Fruit fly (Drosophila melanogaster) whole organism, prepupa: ENCODE data around the gene Bub1.

Experiments
- Blimp-1 ChIP-seq: fragments of 200-800 bp; sonication (Bioruptor generic); optimal IDR thresholded peaks from 3 replicates; lab custom pipeline; 2017; ENCODE audit warnings: missing biosample characterization, missing genetic modification characterization, mild to moderate bottlenecking, moderate library complexity, missing genetic modification reagents
- CG10631 ChIP-seq: fragments of 200-800 bp; sonication (Bioruptor generic); optimal IDR thresholded peaks from 2 replicates; lab custom pipeline; 2016; ENCODE audit warnings: missing biosample characterization, missing genetic modification characterization
- CG10669 ChIP-seq: fragments of 200-800 bp; sonication (Bioruptor generic); optimal IDR thresholded peaks from 3 replicates; lab custom pipeline; 2018; ENCODE audit warnings: missing biosample characterization, mild to moderate bottlenecking, missing genetic modification characterization, moderate library complexity
- CG11294 ChIP-seq: fragments of 200-800 bp; sonication (Bioruptor generic); IDR thresholded peaks from 2 replicates; pipeline ENCODE4 v1.3.6; 2022; ENCODE audit warnings: missing biosample characterization, missing genetic modification characterization
- CG11762 ChIP-seq: fragments of 200-800 bp; sonication (Bioruptor generic); optimal IDR thresholded peaks from 3 replicates; lab custom pipeline; 2016; ENCODE audit warnings: missing biosample characterization, missing genetic modification characterization; ENCODE audit not compliant: insufficient read depth
- CG11902 ChIP-seq: fragments of 200-800 bp; sonication (Bioruptor generic); optimal IDR thresholded peaks from 3 replicates; lab custom pipeline; 2016; ENCODE audit warnings: missing biosample characterization, missing genetic modification characterization
- CG15336 ChIP-seq: fragments of 200-800 bp; sonication (Bioruptor generic); IDR thresholded peaks from 2 replicates; pipeline ENCODE4 v1.3.6; 2022; ENCODE audit warnings: missing biosample characterization, missing genetic modification characterization
- CG1621 ChIP-seq: fragments of 200-800 bp; sonication (Bioruptor generic); optimal IDR thresholded peaks from 3 replicates; lab custom pipeline; 2018; ENCODE audit warnings: missing biosample characterization, mild to moderate bottlenecking, missing genetic modification characterization
- CG3032 ChIP-seq: fragments of 200-800 bp; optimal IDR thresholded peaks from 2 replicates; lab custom pipeline; 2019; ENCODE audit warnings: missing biosample characterization, mild to moderate bottlenecking, missing genetic modification characterization, moderate library complexity
- CG31627 ChIP-seq: fragments of 200-800 bp; sonication (Bioruptor generic); optimal IDR thresholded peaks from 3 replicates; lab custom pipeline; 2016; ENCODE audit warnings: missing biosample characterization, missing genetic modification characterization
- CG32006 ChIP-seq: fragments of 200-800 bp; sonication (Bioruptor generic); optimal IDR thresholded peaks from 3 replicates; lab custom pipeline; 2017; ENCODE audit warnings: missing biosample characterization, mild to moderate bottlenecking, missing genetic modification characterization
- CG34406 ChIP-seq: fragments of 200-800 bp; sonication (Bioruptor generic); optimal IDR thresholded peaks from 3 replicates; lab custom pipeline; 2016; ENCODE audit warnings: missing biosample characterization, missing genetic modification characterization
- CG3919 ChIP-seq: fragments of 200-800 bp; sonication (Bioruptor generic); optimal IDR thresholded peaks from 3 replicates; lab custom pipeline; 2016; ENCODE audit warnings: missing biosample characterization, missing genetic modification characterization
- CG6163 ChIP-seq: fragments of 200-800 bp; sonication (Bioruptor generic); IDR thresholded peaks from 3 replicates; pipeline ENCODE4 v1.3.6; 2022; ENCODE audit warnings: missing biosample characterization, missing genetic modification characterization
- CG6792 ChIP-seq: fragments of 200-800 bp; sonication (Bioruptor generic); optimal IDR thresholded peaks from 3 replicates; lab custom pipeline; 2016; ENCODE audit warnings: missing biosample characterization, missing genetic modification characterization
- CG6808 ChIP-seq: fragments of 200-800 bp; sonication (Bioruptor generic); optimal IDR thresholded peaks from 3 replicates; lab custom pipeline; 2017; ENCODE audit warnings: missing biosample characterization, missing genetic modification characterization, mild to moderate bottlenecking, moderate library complexity, missing genetic modification reagents
- CG6854 ChIP-seq: fragments of 200-800 bp; sonication (Bioruptor generic); optimal IDR thresholded peaks from 2 replicates; lab custom pipeline; 2017; ENCODE audit warnings: missing biosample characterization, mild to moderate bottlenecking, missing genetic modification characterization
- CG7368 ChIP-seq: fragments of 200-800 bp; sonication (Bioruptor generic); optimal IDR thresholded peaks from 3 replicates; lab custom pipeline; 2016; ENCODE audit warnings: missing biosample characterization, missing genetic modification characterization
- CG8119 ChIP-seq: fragments of 200-800 bp; sonication (Bioruptor generic); IDR thresholded peaks from 3 replicates; pipeline ENCODE4 v1.3.6; 2022; ENCODE audit warnings: missing biosample characterization, missing genetic modification characterization
- CG8319 ChIP-seq: fragments of 200-800 bp; sonication (Bioruptor generic); optimal IDR thresholded peaks from 3 replicates; lab custom pipeline; 2016; ENCODE audit warnings: missing biosample characterization, missing genetic modification characterization
- CG8632 ChIP-seq: fragments of 200-800 bp; sonication (Bioruptor generic); optimal IDR thresholded peaks from 3 replicates; lab custom pipeline; 2016; ENCODE audit warnings: missing biosample characterization, missing genetic modification characterization
- Eip75B ChIP-seq: fragments of 200-800 bp; sonication (Bioruptor generic); optimal IDR thresholded peaks from 3 replicates; lab custom pipeline; 2016; ENCODE audit warnings: missing biosample characterization, missing genetic modification characterization
- Eip78C ChIP-seq: fragments of 200-800 bp; sonication (Bioruptor generic); peaks from one replicate; lab custom pipeline; 2016; ENCODE audit warnings: missing biosample characterization, missing genetic modification characterization
- Eip93F ChIP-seq: fragments of 200-800 bp; sonication (Bioruptor generic); optimal IDR thresholded peaks from 2 replicates; lab custom pipeline; 2016; ENCODE audit warnings: missing biosample characterization, mild to moderate bottlenecking, missing genetic modification characterization
- Ets21C ChIP-seq: fragments of 200-800 bp; sonication (Bioruptor generic); optimal IDR thresholded peaks from 3 replicates; lab custom pipeline; 2016; ENCODE audit warnings: missing biosample characterization, missing genetic modification characterization
- Hr38 ChIP-seq: sonication (Bioruptor generic); optimal IDR thresholded peaks from 2 replicates; lab custom pipeline; 2016; ENCODE audit warnings: missing biosample characterization, missing genetic modification characterization
- Hr39 ChIP-seq: fragments of 200-800 bp; sonication (Bioruptor generic); optimal IDR thresholded peaks from 2 replicates; lab custom pipeline; 2016; ENCODE audit warnings: missing biosample characterization, missing genetic modification characterization
- Hr4 ChIP-seq: fragments of 200-800 bp; sonication (Bioruptor generic); optimal IDR thresholded peaks from 3 replicates; lab custom pipeline; 2016; ENCODE audit warnings: missing biosample characterization, missing genetic modification characterization
- Lpt ChIP-seq: fragments of 200-800 bp; sonication (Bioruptor generic); optimal IDR thresholded peaks from 3 replicates; lab custom pipeline; 2016; ENCODE audit warnings: missing biosample characterization, missing genetic modification characterization
- OdsH ChIP-seq: fragments of 200-800 bp; sonication (Bioruptor generic); optimal IDR thresholded peaks from 3 replicates; lab custom pipeline; 2016; ENCODE audit warnings: missing biosample characterization, missing genetic modification characterization
- Smox ChIP-seq: fragments of 200-800 bp; sonication (Bioruptor generic); optimal IDR thresholded peaks from 3 replicates; lab custom pipeline; 2016; ENCODE audit warnings: missing biosample characterization, missing genetic modification characterization
- Sox102F ChIP-seq: fragments of 200-800 bp; sonication (Bioruptor generic); optimal IDR thresholded peaks from 2 replicates; lab custom pipeline; 2016; ENCODE audit warnings: missing biosample characterization, mild to moderate bottlenecking, missing genetic modification characterization
- Sox14 ChIP-seq: fragments of 200-800 bp; sonication (Bioruptor generic); optimal IDR thresholded peaks from 3 replicates; lab custom pipeline; 2016; ENCODE audit warnings: missing biosample characterization, missing genetic modification characterization
- Sox15 ChIP-seq: fragments of 200-800 bp; sonication (Bioruptor generic); optimal IDR thresholded peaks from 3 replicates; lab custom pipeline; 2016; ENCODE audit warnings: missing biosample characterization, missing genetic modification characterization
- acj6 ChIP-seq: fragments of 200-800 bp; sonication (Bioruptor generic); optimal IDR thresholded peaks from 3 replicates; lab custom pipeline; 2016; ENCODE audit warnings: missing biosample characterization, missing genetic modification characterization
- dac ChIP-seq: fragments of 200-800 bp; sonication (Bioruptor generic); optimal IDR thresholded peaks from 2 replicates; lab custom pipeline; 2017; ENCODE audit warnings: missing biosample characterization, mild to moderate bottlenecking, missing genetic modification characterization
- dsx ChIP-seq: fragments of 200-800 bp; optimal IDR thresholded peaks from 3 replicates; lab custom pipeline; 2019; ENCODE audit warnings: missing biosample characterization, mild to moderate bottlenecking, missing genetic modification characterization, moderate library complexity; ENCODE audit not compliant: poor library complexity, severe bottlenecking
- esn ChIP-seq: fragments of 200-800 bp; sonication (Bioruptor generic); optimal IDR thresholded peaks from 2 replicates; lab custom pipeline; 2016; ENCODE audit warnings: missing biosample characterization, mild to moderate bottlenecking, missing genetic modification characterization, moderate library complexity
- fd59A ChIP-seq: fragments of 200-800 bp; sonication (Bioruptor generic); optimal IDR thresholded peaks from 2 replicates; lab custom pipeline; 2017; ENCODE audit warnings: missing biosample characterization, mild to moderate bottlenecking, missing genetic modification characterization, missing genetic modification reagents
- fkh ChIP-seq: fragments of 200-800 bp; sonication (Bioruptor generic); optimal IDR thresholded peaks from 3 replicates; lab custom pipeline; 2017; ENCODE audit warnings: missing biosample characterization, mild to moderate bottlenecking, missing genetic modification characterization, moderate library complexity
- net ChIP-seq: fragments of 200-800 bp; sonication (Bioruptor generic); optimal IDR thresholded peaks from 3 replicates; lab custom pipeline; 2016; ENCODE audit warnings: missing biosample characterization, missing genetic modification characterization
- pdm3 ChIP-seq: fragments of 200-800 bp; sonication (Bioruptor generic); optimal IDR thresholded peaks from 3 replicates; lab custom pipeline; 2016; ENCODE audit warnings: missing biosample characterization, missing genetic modification characterization
- salr ChIP-seq, 2 experiments: fragments of 200-800 bp; sonication (Bioruptor generic); optimal IDR thresholded peaks; 3 replicates each; lab custom pipeline; 2016 to 2018; ENCODE audit warnings: missing biosample characterization in 2 of 2, missing genetic modification characterization in 2 of 2, mild to moderate bottlenecking in 1 of 2
- ss ChIP-seq, 2 experiments: fragments of 200-800 bp; sonication (Bioruptor generic); optimal IDR thresholded peaks; 2 replicates in 1 of 2; 3 replicates in 1 of 2; lab custom pipeline; 2017 to 2018; ENCODE audit warnings: mild to moderate bottlenecking in 2 of 2, missing biosample characterization in 2 of 2, missing genetic modification characterization in 2 of 2, moderate library complexity in 1 of 2
- svp ChIP-seq: fragments of 200-800 bp; sonication (Bioruptor generic); peaks from one replicate; lab custom pipeline; 2016; ENCODE audit warnings: missing biosample characterization, missing genetic modification characterization
- vri ChIP-seq: fragments of 200-800 bp; sonication (Bioruptor generic); optimal IDR thresholded peaks from 3 replicates; lab custom pipeline; 2016; ENCODE audit warnings: missing biosample characterization, mild to moderate bottlenecking, missing genetic modification characterization

Gene Bub1

DNA sequence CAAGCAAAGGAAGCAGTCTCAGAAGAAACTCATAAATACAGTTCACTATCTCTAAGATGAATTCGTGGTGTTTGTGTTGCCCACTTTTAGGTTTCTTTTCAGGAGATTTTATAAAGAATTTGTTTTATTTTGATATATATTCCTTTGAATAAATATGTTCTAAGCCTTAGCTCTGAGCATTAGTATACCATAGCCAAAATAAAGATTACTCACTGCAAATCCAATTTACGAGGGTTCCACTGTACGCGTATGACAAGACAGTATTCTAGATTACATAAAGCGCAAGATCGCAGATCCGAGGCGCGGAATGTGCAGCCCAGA lies 13.9 kb downstream of the Bub1 start (continued):
- TF ChIP-seq acj6 (GFP tag; lab: Kevin White, UChicago): peak; percentile 94
- TF ChIP-seq vri: no peak
- peak; percentile 93 for TF ChIP-seq CG1621 (tag; lab: Kevin White, UChicago)
- peak; percentile 91 for TF ChIP-seq CG6163 (GFP tag; lab: Robert Waterston, UW)
- peak; percentile 96 for TF ChIP-seq dsx (GFP tag; lab: Kevin White, UChicago)
- TF ChIP-seq CG32006 (GFP tag; lab: Kevin White, UChicago): peak; percentile 74
- peak; percentile 90 for TF ChIP-seq CG11762 (GFP tag; lab: Kevin White, UChicago)
- peak; percentile 87 for TF ChIP-seq CG7368
- TF ChIP-seq CG31627 (GFP tag; lab: Kevin White, UChicago): peak; percentile 95
- TF ChIP-seq Hr4 (GFP tag; lab: Kevin White, UChicago): peak; percentile 73
- peak; percentile 93 for TF ChIP-seq CG8319 (GFP tag; lab: Kevin White, UChicago)
- peak; percentile 55 for TF ChIP-seq Blimp-1 (GFP tag; lab: Kevin White, UChicago)
- TF ChIP-seq fd59A (GFP tag; lab: Kevin White, UChicago): peak; percentile 95
- peak; percentile 91 for TF ChIP-seq CG6792 (GFP tag; lab: Kevin White, UChicago)
- peak; percentile 91 for TF ChIP-seq CG3919
- TF ChIP-seq net (GFP tag; lab: Kevin White, UChicago): peak; percentile 86
- peak; percentile 98 for TF ChIP-seq CG10669
- TF ChIP-seq salr (GFP tag; optimal IDR thresholded peaks at IDR 0.05; lab: Kevin White, UChicago): peak; percentile 60 to 94
- TF ChIP-seq Smox (GFP tag; lab: Kevin White, UChicago): peak; percentile 94
- TF ChIP-seq CG8119 (GFP tag; lab: Robert Waterston, UW): peak; percentile 78
- TF ChIP-seq CG10631 (GFP tag; lab: Kevin White, UChicago): peak; percentile 96
- peak; percentile 95 for TF ChIP-seq Sox102F (GFP tag; lab: Kevin White, UChicago)
- TF ChIP-seq CG3032 (tag; lab: Kevin White, UChicago): peak; percentile 98
- TF ChIP-seq fkh (GFP tag; lab: Kevin White, UChicago): no peak
- TF ChIP-seq CG6808 (GFP tag; lab: Kevin White, UChicago): peak; percentile 92
- TF ChIP-seq OdsH (GFP tag; lab: Kevin White, UChicago): peak; percentile 93
- no peak for TF ChIP-seq Hr38

DNA sequence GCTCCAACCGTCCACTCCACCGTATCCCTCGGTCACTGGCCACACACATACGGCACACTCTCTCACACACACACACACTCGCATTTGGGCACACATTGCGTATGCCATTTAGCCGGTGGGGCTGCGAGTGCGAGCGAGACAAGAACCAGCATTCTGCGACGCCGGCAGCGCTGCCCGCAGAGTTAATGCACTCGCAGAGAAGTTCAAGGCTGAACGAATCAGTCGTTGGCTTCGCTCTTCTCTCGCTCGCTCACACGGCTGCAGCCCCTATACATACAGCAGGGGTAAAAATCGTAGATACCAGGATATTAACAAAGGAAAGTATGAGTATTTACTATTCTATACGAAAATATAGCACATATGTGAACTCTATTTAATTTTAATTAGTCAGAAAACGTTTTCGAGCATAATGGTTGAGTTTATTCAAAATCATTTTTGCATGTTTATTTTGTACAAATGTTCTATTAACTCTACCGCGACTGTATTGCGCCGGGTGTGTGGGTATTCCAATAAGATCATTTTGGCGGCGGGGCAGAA lies 14.4 kb downstream of the Bub1 start:
- TF ChIP-seq CG6854: peak; percentile 86
- peak; percentile 70 for TF ChIP-seq fkh (GFP tag; lab: Kevin White, UChicago)
- peak; percentile 94 for TF ChIP-seq Hr39
- TF ChIP-seq CG11294: peak; percentile 78
- TF ChIP-seq Sox14: peak; percentile 99
- TF ChIP-seq acj6 (GFP tag; lab: Kevin White, UChicago): peak; percentile 96
- peak; percentile 94 for TF ChIP-seq CG1621 (tag; lab: Kevin White, UChicago)
- peak; percentile 82 to 86 for TF ChIP-seq salr (GFP tag; optimal IDR thresholded peaks at IDR 0.05; lab: Kevin White, UChicago)
- peak; percentile 95 for TF ChIP-seq CG31627 (GFP tag; lab: Kevin White, UChicago)
- peak; percentile 98 for TF ChIP-seq Eip78C (GFP tag; lab: Kevin White, UChicago)
- no peak for TF ChIP-seq Hr38
- peak; percentile 92 for TF ChIP-seq CG7368
- TF ChIP-seq CG15336 (GFP tag; lab: Robert Waterston, UW): peak; percentile 93
- peak; percentile 97 for TF ChIP-seq CG10669
- TF ChIP-seq Ets21C (GFP tag; lab: Kevin White, UChicago): peak; percentile 93
- TF ChIP-seq Sox15 (GFP tag; lab: Kevin White, UChicago): peak; percentile 89
- peak; percentile 86 for TF ChIP-seq CG11902
- peak; percentile 99 for TF ChIP-seq svp (GFP tag; lab: Kevin White, UChicago)
- TF ChIP-seq ss (GFP tag; optimal IDR thresholded peaks at IDR 0.05; lab: Kevin White, UChicago): peak; percentile 93 to 97
- peak; percentile 94 for TF ChIP-seq OdsH (GFP tag; lab: Kevin White, UChicago)
- peak; percentile 92 for TF ChIP-seq CG32006 (GFP tag; lab: Kevin White, UChicago)
- peak; percentile 94 for TF ChIP-seq CG8632 (GFP tag; lab: Kevin White, UChicago)
- peak; percentile 89 for TF ChIP-seq Hr4 (GFP tag; lab: Kevin White, UChicago)
- TF ChIP-seq esn (GFP tag; lab: Kevin White, UChicago): peak; percentile 96
- TF ChIP-seq CG6808 (GFP tag; lab: Kevin White, UChicago): peak; percentile 96
- peak; percentile 97 for TF ChIP-seq Eip75B (GFP tag; lab: Kevin White, UChicago)
- peak; percentile 95 for TF ChIP-seq CG34406 (GFP tag; lab: Kevin White, UChicago)
- TF ChIP-seq CG10631 (GFP tag; lab: Kevin White, UChicago): peak; percentile 92
- TF ChIP-seq Smox (GFP tag; lab: Kevin White, UChicago): peak; percentile 94
- peak; percentile 96 for TF ChIP-seq CG6163 (GFP tag; lab: Robert Waterston, UW)
- peak; percentile 95 for TF ChIP-seq fd59A (GFP tag; lab: Kevin White, UChicago)
- peak; percentile 96 for TF ChIP-seq CG6792 (GFP tag; lab: Kevin White, UChicago)
- TF ChIP-seq Eip93F (GFP tag; lab: Kevin White, UChicago): peak; percentile 88
- peak; percentile 96 for TF ChIP-seq pdm3 (GFP tag; lab: Kevin White, UChicago)
- TF ChIP-seq Lpt (GFP tag; lab: Kevin White, UChicago): peak; percentile 81
- peak; percentile 82 for TF ChIP-seq Blimp-1 (GFP tag; lab: Kevin White, UChicago)
- TF ChIP-seq dac (GFP tag; lab: Kevin White, UChicago): peak; percentile 77
